Fruit fly (Drosophila melanogaster) whole organism, embryonic: ENCODE measurements around the gene Taf10.

ENCODE experiments used
- Bteb2 ChIP-seq: fragments of 200-800 bp; sonication (Bioruptor generic); optimal IDR thresholded peaks from 2 replicates; lab custom pipeline; 2016; ENCODE audit warnings: missing biosample characterization, missing genetic modification characterization
- CG10274 ChIP-seq: fragments of 200-800 bp; sonication (Bioruptor generic); optimal IDR thresholded peaks from 3 replicates; lab custom pipeline; 2017; ENCODE audit warnings: missing biosample characterization, mild to moderate bottlenecking, missing genetic modification characterization
- CG10979 ChIP-seq: fragments of 200-800 bp; sonication (Bioruptor generic); optimal IDR thresholded peaks from 2 replicates; lab custom pipeline; 2018; ENCODE audit warnings: missing biosample characterization, mild to moderate bottlenecking, missing genetic modification characterization, moderate library complexity
- CG11723 ChIP-seq: fragments of 200-800 bp; sonication (Bioruptor generic); optimal IDR thresholded peaks from 2 replicates; lab custom pipeline; 2017; ENCODE audit warnings: missing biosample characterization, mild to moderate bottlenecking, missing genetic modification characterization
- CG12659 ChIP-seq: fragments of 200-800 bp; sonication (Bioruptor generic); optimal IDR thresholded peaks from 3 replicates; lab custom pipeline; 2017; ENCODE audit warnings: mild to moderate bottlenecking, missing biosample characterization, missing genetic modification reagents, missing genetic modification characterization
- CG12744 ChIP-seq: fragments of 200-800 bp; sonication (Bioruptor generic); optimal IDR thresholded peaks from 2 replicates; lab custom pipeline; 2016; ENCODE audit warnings: missing biosample characterization, missing genetic modification characterization
- CG14050 ChIP-seq: fragments of 200-800 bp; sonication (Bioruptor generic); IDR thresholded peaks from 3 replicates; pipeline ENCODE4 v1.3.6; 2022; ENCODE audit warnings: missing biosample characterization, missing genetic modification characterization
- CG14710 ChIP-seq: fragments of 200-800 bp; sonication (Bioruptor generic); optimal IDR thresholded peaks from 3 replicates; lab custom pipeline; 2019; ENCODE audit warnings: missing biosample characterization, mild to moderate bottlenecking, missing genetic modification characterization, moderate library complexity
- CG17359 ChIP-seq: fragments of 200-800 bp; sonication (Bioruptor generic); optimal IDR thresholded peaks from 3 replicates; lab custom pipeline; 2018; ENCODE audit warnings: missing biosample characterization, mild to moderate bottlenecking, missing genetic modification characterization, moderate library complexity
- CG17612 ChIP-seq: fragments of 200-800 bp; sonication (Bioruptor generic); IDR thresholded peaks from 2 replicates; pipeline ENCODE4 v1.3.6; 2022; ENCODE audit warnings: missing biosample characterization, missing genetic modification characterization
- CG1832 ChIP-seq: fragments of 200-800 bp; sonication (Bioruptor generic); optimal IDR thresholded peaks from 2 replicates; lab custom pipeline; 2017; ENCODE audit warnings: missing biosample characterization, mild to moderate bottlenecking, missing genetic modification characterization, inconsistent platforms
- CG30431 ChIP-seq: fragments of 200-800 bp; sonication (Bioruptor generic); optimal IDR thresholded peaks from 2 replicates; lab custom pipeline; 2017; ENCODE audit warnings: missing biosample characterization, missing genetic modification characterization
- CG34376 ChIP-seq: fragments of 200-800 bp; sonication (Bioruptor generic); optimal IDR thresholded peaks from 2 replicates; lab custom pipeline; 2018; ENCODE audit warnings: missing biosample characterization, mild to moderate bottlenecking, missing genetic modification characterization
- CG3838 ChIP-seq: fragments of 200-800 bp; sonication (Bioruptor generic); optimal IDR thresholded peaks from 3 replicates; lab custom pipeline; 2016; ENCODE audit warnings: missing biosample characterization, missing genetic modification characterization
- CG42726 ChIP-seq: fragments of 200-800 bp; sonication (Bioruptor generic); IDR thresholded peaks from 2 replicates; pipeline ENCODE4 v1.3.6; 2022; ENCODE audit warnings: missing biosample characterization, missing genetic modification characterization; ENCODE audit not compliant: partially characterized antibody
- CG6254 ChIP-seq: fragments of 200-800 bp; sonication (Bioruptor generic); optimal IDR thresholded peaks from 3 replicates; lab custom pipeline; 2017; ENCODE audit warnings: mild to moderate bottlenecking, missing biosample characterization, missing genetic modification reagents, missing genetic modification characterization
- CG6689 ChIP-seq: fragments of 200-800 bp; sonication (Bioruptor generic); IDR thresholded peaks from 2 replicates; pipeline ENCODE4 v1.3.6; 2022; ENCODE audit warnings: missing biosample characterization, missing genetic modification characterization
- CG6854 ChIP-seq: fragments of 200-800 bp; sonication (Bioruptor generic); optimal IDR thresholded peaks from 3 replicates; lab custom pipeline; 2017; ENCODE audit warnings: missing biosample characterization, mild to moderate bottlenecking, missing genetic modification characterization
- CG7372 ChIP-seq: fragments of 200-800 bp; sonication (Bioruptor generic); IDR thresholded peaks from 2 replicates; pipeline ENCODE4 v1.3.6; 2022; ENCODE audit warnings: missing biosample characterization, missing genetic modification characterization
- Deaf1 ChIP-seq: fragments of 200-800 bp; optimal IDR thresholded peaks from 3 replicates; lab custom pipeline; 2019; ENCODE audit warnings: missing biosample characterization, mild to moderate bottlenecking, missing genetic modification characterization, moderate library complexity
- Dek ChIP-seq: fragments of 200-800 bp; sonication (Bioruptor generic); optimal IDR thresholded peaks from 3 replicates; lab custom pipeline; 2019; ENCODE audit warnings: missing biosample characterization, mild to moderate bottlenecking, missing genetic modification characterization, moderate library complexity
- Dp ChIP-seq: fragments of 200-800 bp; sonication (Bioruptor generic); optimal IDR thresholded peaks from 2 replicates; lab custom pipeline; 2018; ENCODE audit warnings: missing biosample characterization, mild to moderate bottlenecking, missing genetic modification characterization, moderate library complexity
- Drgx ChIP-seq: fragments of 200-800 bp; sonication (Bioruptor generic); IDR thresholded peaks from 2 replicates; pipeline ENCODE4 v1.3.6; 2022; ENCODE audit warnings: missing biosample characterization, missing genetic modification characterization
- GATAe ChIP-seq: fragments of 200-800 bp; sonication (Bioruptor generic); conservative IDR thresholded peaks from 2 replicates; pipeline ENCODE4 v1.3.6; 2022; ENCODE audit warnings: missing biosample characterization, missing genetic modification characterization
- HHEX ChIP-seq: fragments of 200-800 bp; sonication (Bioruptor generic); optimal IDR thresholded peaks from 3 replicates; lab custom pipeline; 2017; ENCODE audit warnings: missing biosample characterization, mild to moderate bottlenecking, missing genetic modification characterization, missing genetic modification reagents
- HLH3B ChIP-seq: fragments of 200-800 bp; sonication (Bioruptor generic); IDR thresholded peaks from 2 replicates; pipeline ENCODE4 v1.3.6; 2022; ENCODE audit warnings: missing biosample characterization, missing genetic modification characterization
- HLHmδ ChIP-seq: fragments of 200-800 bp; sonication (Bioruptor generic); optimal IDR thresholded peaks from 2 replicates; lab custom pipeline; 2018; ENCODE audit warnings: missing biosample characterization, mild to moderate bottlenecking, missing genetic modification characterization, moderate library complexity
- Hey ChIP-seq: fragments of 200-800 bp; sonication (Bioruptor generic); optimal IDR thresholded peaks from 3 replicates; lab custom pipeline; 2018; ENCODE audit warnings: missing biosample characterization, mild to moderate bottlenecking, missing genetic modification characterization
- PHDP ChIP-seq: fragments of 200-800 bp; sonication (Bioruptor generic); optimal IDR thresholded peaks from 3 replicates; lab custom pipeline; 2018; ENCODE audit warnings: missing biosample characterization, mild to moderate bottlenecking, missing genetic modification characterization, moderate library complexity
- Ravus ChIP-seq: fragments of 200-800 bp; sonication (Bioruptor generic); IDR thresholded peaks from 2 replicates; pipeline ENCODE4 v1.3.6; 2022; ENCODE audit warnings: missing biosample characterization, missing genetic modification characterization
- Stat92E ChIP-seq, 3 experiments: fragments of >200 bp in 2 of 3; fragments of 200-800 bp in 1 of 3; sonication (Bioruptor generic) in 1 of 3; optimal IDR thresholded peaks; 2 replicates each; lab custom pipeline; 2017 to 2019; ENCODE audit warnings: missing biosample characterization in 3 of 3, missing genetic modification characterization in 3 of 3, mild to moderate bottlenecking in 1 of 3, moderate library complexity in 1 of 3
- ap ChIP-seq: fragments of 200-800 bp; sonication (Bioruptor generic); IDR thresholded peaks from 2 replicates; pipeline ENCODE4 v1.3.6; 2022; ENCODE audit warnings: missing biosample characterization, missing genetic modification characterization
- az2 ChIP-seq: fragments of 200-800 bp; sonication (Bioruptor generic); optimal IDR thresholded peaks from 3 replicates; lab custom pipeline; 2016; ENCODE audit warnings: missing biosample characterization, missing genetic modification characterization
- btn ChIP-seq: fragments of 200-800 bp; sonication (Bioruptor generic); optimal IDR thresholded peaks from 2 replicates; lab custom pipeline; 2016; ENCODE audit warnings: missing biosample characterization, missing genetic modification characterization
- chn ChIP-seq: fragments of 200-800 bp; sonication (Bioruptor generic); optimal IDR thresholded peaks from 2 replicates; lab custom pipeline; 2016; ENCODE audit warnings: missing biosample characterization, missing genetic modification characterization
- cwo ChIP-seq: fragments of 200-800 bp; sonication (Bioruptor generic); optimal IDR thresholded peaks from 3 replicates; lab custom pipeline; 2017; ENCODE audit warnings: missing biosample characterization, missing genetic modification characterization, mild to moderate bottlenecking, moderate library complexity, missing genetic modification reagents
- danr ChIP-seq: fragments of 200-800 bp; sonication (Bioruptor generic); IDR thresholded peaks from 2 replicates; pipeline ENCODE4 v1.3.6; 2022; ENCODE audit warnings: missing biosample characterization, missing genetic modification characterization
- dmrt11E ChIP-seq: fragments of 200-800 bp; sonication (Bioruptor generic); optimal IDR thresholded peaks from 3 replicates; lab custom pipeline; 2018; ENCODE audit warnings: missing biosample characterization, mild to moderate bottlenecking, missing genetic modification characterization, moderate library complexity
- fd64A ChIP-seq: fragments of 200-800 bp; sonication (Bioruptor generic); optimal IDR thresholded peaks from 3 replicates; lab custom pipeline; 2018; ENCODE audit warnings: missing biosample characterization, mild to moderate bottlenecking, missing genetic modification characterization
- grn ChIP-seq: fragments of 200-800 bp; sonication (Bioruptor generic); optimal IDR thresholded peaks from 3 replicates; lab custom pipeline; 2017; ENCODE audit warnings: missing biosample characterization, missing genetic modification characterization
- hbn ChIP-seq: fragments of 200-800 bp; sonication (Bioruptor generic); IDR thresholded peaks from 2 replicates; pipeline ENCODE4 v1.3.6; 2022; ENCODE audit warnings: missing biosample characterization, missing genetic modification characterization; ENCODE audit not compliant: partially characterized antibody
- inv ChIP-seq: fragments of 200-800 bp; sonication (Bioruptor generic); IDR thresholded peaks from 2 replicates; pipeline ENCODE4 v1.3.6; 2022; ENCODE audit warnings: missing biosample characterization, missing genetic modification characterization; ENCODE audit not compliant: partially characterized antibody
- jing ChIP-seq: fragments of 200-800 bp; sonication (Bioruptor generic); optimal IDR thresholded peaks from 2 replicates; lab custom pipeline; 2018; ENCODE audit warnings: missing biosample characterization, mild to moderate bottlenecking, missing genetic modification characterization
- ken ChIP-seq: fragments of 200-800 bp; sonication (Bioruptor generic); IDR thresholded peaks from 3 replicates; pipeline ENCODE4 v1.3.6; 2022; ENCODE audit warnings: missing biosample characterization, missing genetic modification characterization
- rib ChIP-seq: fragments of 200-800 bp; sonication (Bioruptor generic); IDR thresholded peaks from 2 replicates; pipeline ENCODE4 v1.3.6; 2022; ENCODE audit warnings: missing biosample characterization, missing genetic modification characterization
- sd ChIP-seq: fragments of 200-800 bp; sonication (Bioruptor generic); optimal IDR thresholded peaks from 3 replicates; lab custom pipeline; 2018; ENCODE audit warnings: missing biosample characterization, mild to moderate bottlenecking, missing genetic modification characterization, moderate library complexity
- tna ChIP-seq: fragments of 200-800 bp; sonication (Bioruptor generic); IDR thresholded peaks from 2 replicates; pipeline ENCODE4 v1.3.6; 2022; ENCODE audit warnings: missing biosample characterization, missing genetic modification characterization; ENCODE audit not compliant: partially characterized antibody
- ttk ChIP-seq: fragments of 200-800 bp; sonication (Bioruptor generic); IDR thresholded peaks from 2 replicates; pipeline ENCODE4 v2.1.2; 2022; ENCODE audit warnings: missing biosample characterization, missing genetic modification characterization
- tx ChIP-seq: fragments of 200-800 bp; sonication (Bioruptor generic); optimal IDR thresholded peaks from 2 replicates; lab custom pipeline; 2016; ENCODE audit warnings: missing biosample characterization, missing genetic modification characterization
- unpg ChIP-seq: fragments of 200-800 bp; sonication (Bioruptor generic); optimal IDR thresholded peaks from 3 replicates; lab custom pipeline; 2018; ENCODE audit warnings: missing biosample characterization, mild to moderate bottlenecking, missing genetic modification characterization, moderate library complexity

Gene Taf10

dm6 chr2L:2759654-2760053 is 8.0 kb upstream of the Taf10 start, which contains the start of the genes HemK2, Snapin and Tnpo-SR (continued):
- TF ChIP-seq CG17612 (GFP tag; lab: Robert Waterston, UW) = peak; percentile 89
- TF ChIP-seq CG17359 (tag; lab: Kevin White, UChicago) = peak; percentile 91
- peak; percentile 87 for TF ChIP-seq Drgx (GFP tag; lab: Robert Waterston, UW)
- peak; percentile 94 for TF ChIP-seq CG7372 (GFP tag; lab: Robert Waterston, UW)
- peak; percentile 69 for TF ChIP-seq CG6854 (GFP tag; lab: Kevin White, UChicago)
- TF ChIP-seq CG10979 (tag; lab: Kevin White, UChicago) = peak; percentile 85
- peak; percentile 84 for TF ChIP-seq cwo (GFP tag; lab: Kevin White, UChicago)
- peak; percentile 89 for TF ChIP-seq CG14050 (GFP tag; lab: Robert Waterston, UW)
- peak; percentile 81 for TF ChIP-seq CG30431
- TF ChIP-seq fd64A = peak; percentile 24
- TF ChIP-seq Dek (tag; lab: Kevin White, UChicago) = peak; percentile 91
- TF ChIP-seq jing (GFP tag; lab: Kevin White, UChicago) = no peak
- TF ChIP-seq CG10274 (GFP tag; lab: Kevin White, UChicago) = peak; percentile 71
- TF ChIP-seq hbn = peak; percentile 97
- peak; percentile 92 for TF ChIP-seq CG6689 (GFP tag; lab: Robert Waterston, UW)
- TF ChIP-seq Deaf1 = peak; percentile 70
- peak; percentile 96 for TF ChIP-seq CG12659 (GFP tag; lab: Kevin White, UChicago)
- peak; percentile 88 for TF ChIP-seq az2 (GFP tag; lab: Kevin White, UChicago)
- peak; percentile 43 for TF ChIP-seq Dp (GFP tag; lab: Kevin White, UChicago)
- peak; percentile 73 for TF ChIP-seq CG6254
- peak; percentile 81 for TF ChIP-seq tna (GFP tag; lab: Robert Waterston, UW)
- peak; percentile 83 for TF ChIP-seq Bteb2
- no peak for TF ChIP-seq CG1832 (GFP tag; lab: Kevin White, UChicago)
- peak; percentile 85 for TF ChIP-seq CG42726
- peak; percentile 90 for TF ChIP-seq dmrt11E
- peak; percentile 79 for TF ChIP-seq CG11723 (GFP tag; lab: Kevin White, UChicago)
- TF ChIP-seq rib (GFP tag; lab: Robert Waterston, UW) = peak; percentile 88
- peak; percentile 81 for TF ChIP-seq Ravus (GFP tag; lab: Robert Waterston, UW)
- peak; percentile 92 for TF ChIP-seq PHDP
- TF ChIP-seq Hey (tag; lab: Kevin White, UChicago) = peak; percentile 53
- peak; percentile 89 for TF ChIP-seq ap
- peak; percentile 85 for TF ChIP-seq sd
- peak; percentile 41 for TF ChIP-seq grn (GFP tag; lab: Kevin White, UChicago)
- TF ChIP-seq CG14710 (tag; lab: Kevin White, UChicago) = peak; percentile 94
- TF ChIP-seq chn (GFP tag; lab: Kevin White, UChicago) = peak; percentile 88
- peak; percentile 82 for TF ChIP-seq GATAe (GFP tag; lab: Robert Waterston, UW)
- peak; percentile 96 for TF ChIP-seq ken (GFP tag; lab: Robert Waterston, UW)
- no peak for TF ChIP-seq HLHmδ (GFP tag; lab: Kevin White, UChicago)
- peak; percentile 53 for TF ChIP-seq btn (GFP tag; lab: Kevin White, UChicago)
- TF ChIP-seq CG12744 = peak; percentile 87
- TF ChIP-seq HHEX (GFP tag; lab: Kevin White, UChicago) = peak; percentile 88
- TF ChIP-seq tx (GFP tag; lab: Kevin White, UChicago) = peak; percentile 80
- peak; percentile 91 for TF ChIP-seq unpg (GFP tag; lab: Kevin White, UChicago)
- TF ChIP-seq inv = peak; percentile 96
- TF ChIP-seq danr = peak; percentile 86
- peak; percentile 92 for TF ChIP-seq CG34376 (GFP tag; lab: Kevin White, UChicago)
- peak; percentile 89 for TF ChIP-seq ttk (GFP tag; lab: Robert Waterston, UW)
- peak; percentile 87 for TF ChIP-seq HLH3B (GFP tag; lab: Robert Waterston, UW)
- peak; percentile 80 for TF ChIP-seq CG3838 (GFP tag; lab: Kevin White, UChicago)
- peak in 1 of 3 experiments; percentile 81 for TF ChIP-seq Stat92E (GFP tag; optimal IDR thresholded peaks at IDR 0.05; lab: Kevin White, UChicago)
